Worm (Caenorhabditis elegans) whole organism, late embryonic: ENCODE measurements around the gene bus-12.

ENCODE experiments used
- ceh-22 ChIP-seq: sonication (generic microtip); optimal IDR thresholded peaks from 2 replicates; lab custom pipeline; 2017; ENCODE audit warnings: missing biosample characterization, missing genetic modification characterization
- ceh-45 ChIP-seq: fragments of 200-800 bp; sonication (Bioruptor generic); IDR thresholded peaks from 2 replicates; pipeline ENCODE4 v1.3.6; 2022; ENCODE audit warnings: missing genetic modification reagents, missing genetic modification characterization, missing compliant biosample characterization
- elt-2 ChIP-seq: sonication (generic microtip); optimal IDR thresholded peaks from 2 replicates; lab custom pipeline; 2016; ENCODE audit warnings: missing genetic modification reagents, missing genetic modification characterization, missing compliant biosample characterization
- ets-4 ChIP-seq: sonication (generic microtip); optimal IDR thresholded peaks from 2 replicates; lab custom pipeline; 2016; ENCODE audit warnings: missing genetic modification characterization, missing compliant biosample characterization
- fkh-10 ChIP-seq: fragments of 150-350 bp; optimal IDR thresholded peaks from 2 replicates; lab custom pipeline; 2014; ENCODE audit warnings: missing biosample characterization, missing genetic modification reagents, missing genetic modification characterization
- fkh-6 ChIP-seq: sonication (generic microtip); optimal IDR thresholded peaks from 2 replicates; lab custom pipeline; 2016; ENCODE audit warnings: missing genetic modification characterization, missing compliant biosample characterization
- madf-2 ChIP-seq: sonication (generic microtip); optimal IDR thresholded peaks from 2 replicates; lab custom pipeline; 2017; ENCODE audit warnings: missing genetic modification characterization, missing compliant biosample characterization
- nhr-11 ChIP-seq: fragments of 150-350 bp; optimal IDR thresholded peaks from 2 replicates; lab custom pipeline; 2014; ENCODE audit warnings: missing biosample characterization, missing genetic modification characterization
- odd-2 ChIP-seq: sonication (generic microtip); optimal IDR thresholded peaks from 2 replicates; lab custom pipeline; 2017; ENCODE audit warnings: antibody characterized with exemption, mild to moderate bottlenecking, missing genetic modification characterization, missing compliant biosample characterization
- pha-4 ChIP-seq: fragments of 150-350 bp; optimal IDR thresholded peaks from 2 replicates; lab custom pipeline; 2018; ENCODE audit warnings: missing biosample characterization, missing genetic modification reagents, missing genetic modification characterization
- pqm-1 ChIP-seq: sonication (generic microtip); optimal IDR thresholded peaks from 2 replicates; lab custom pipeline; 2016; ENCODE audit warnings: missing genetic modification characterization, missing compliant biosample characterization
- tbx-2 ChIP-seq: sonication (generic microtip); optimal IDR thresholded peaks from 2 replicates; lab custom pipeline; 2016; ENCODE audit warnings: missing genetic modification characterization, missing compliant biosample characterization
- tbx-7 ChIP-seq: sonication (generic microtip); optimal IDR thresholded peaks from 2 replicates; lab custom pipeline; 2016; ENCODE audit warnings: missing genotype, missing genetic modification characterization, missing compliant biosample characterization
- unc-86 ChIP-seq: sonication (generic microtip); optimal IDR thresholded peaks from 2 replicates; lab custom pipeline; 2016; ENCODE audit warnings: missing genetic modification characterization, missing compliant biosample characterization

DNA sequence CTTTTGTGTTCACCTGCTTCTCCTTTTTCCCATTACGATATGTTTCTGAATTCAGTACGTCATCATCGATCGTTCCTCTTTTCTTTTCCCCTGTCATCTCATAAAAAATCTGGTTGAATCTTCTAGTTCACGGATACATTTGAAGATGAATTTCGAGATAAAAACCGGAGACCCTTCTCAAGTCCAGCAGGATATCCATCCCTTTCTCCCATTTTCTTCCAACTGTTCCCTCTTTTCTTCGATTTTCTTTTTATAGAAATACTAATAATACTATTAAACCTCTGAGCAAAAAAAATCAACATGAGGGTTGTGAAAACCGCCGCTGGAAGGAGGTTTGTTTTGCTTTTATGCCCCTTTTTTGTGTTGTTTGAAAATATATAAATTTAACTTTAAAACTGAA lies at the start of gene bus-12:
- no peak for TF ChIP-seq pha-4
- TF ChIP-seq tbx-7 (tag; lab: Kevin White, UChicago): no peak
- TF ChIP-seq pqm-1 (tag; lab: Kevin White, UChicago): no peak
- no peak for TF ChIP-seq ets-4 (tag; lab: Kevin White, UChicago)
- no peak for TF ChIP-seq fkh-10 (GFP tag; lab: Kevin White, UChicago)
- no peak for TF ChIP-seq tbx-2 (tag; lab: Kevin White, UChicago)
- no peak for TF ChIP-seq elt-2 (tag; lab: Kevin White, UChicago)
- TF ChIP-seq unc-86 (tag; lab: Kevin White, UChicago): no peak
- no peak for TF ChIP-seq fkh-6 (tag; lab: Kevin White, UChicago)
- TF ChIP-seq ceh-45 (GFP tag; lab: Robert Waterston, UW): no peak
- no peak for TF ChIP-seq ceh-22
- TF ChIP-seq odd-2 (tag; lab: Kevin White, UChicago): no peak
- no peak for TF ChIP-seq nhr-11
- TF ChIP-seq madf-2 (tag; lab: Kevin White, UChicago): no peak
